Fruit fly (Drosophila melanogaster): ENCODE results near the gene CG3156.

CG3156 gene

dm6 chrX:457803-458202, 29.9 kb upstream of the CG3156 start (continued):
- TF ChIP-seq Jarid2 (GFP tag; optimal IDR thresholded peaks at IDR 0.05) = no peak
- TF ChIP-seq CG12071 (GFP tag; optimal IDR thresholded peaks at IDR 0.05) = no peak
- peak; percentile 68 for TF ChIP-seq CG17361 (GFP tag; IDR thresholded peaks at IDR 0.05)
- no peak for TF ChIP-seq bab2 (GFP tag; optimal IDR thresholded peaks at IDR 0.05)
- no peak for TF ChIP-seq Nf-YB (GFP tag; optimal IDR thresholded peaks at IDR 0.05)
- no peak for TF ChIP-seq CG12942 (GFP tag; optimal IDR thresholded peaks at IDR 0.05)
- no peak for TF ChIP-seq pros (GFP tag; optimal IDR thresholded peaks at IDR 0.05)
- TF ChIP-seq CG9932 (GFP tag; IDR thresholded peaks at IDR 0.05) = no peak
- TF ChIP-seq BEAF-32 (GFP tag; optimal IDR thresholded peaks at IDR 0.05) = no peak
- peak; percentile 35 for TF ChIP-seq fd96Cb (tag; optimal IDR thresholded peaks at IDR 0.05)
- no peak for TF ChIP-seq chinmo (GFP tag; IDR thresholded peaks at IDR 0.05; ENCODE audit: partially characterized antibody)
- no peak for TF ChIP-seq odd (GFP tag; optimal IDR thresholded peaks at IDR 0.05)
- TF ChIP-seq CG13123 (GFP tag; optimal IDR thresholded peaks at IDR 0.05) = no peak
- TF ChIP-seq Rx (GFP tag; IDR thresholded peaks at IDR 0.05) = no peak
- TF ChIP-seq ci (GFP tag; IDR thresholded peaks at IDR 0.05) = no peak
- no peak for TF ChIP-seq knrl (GFP tag; IDR thresholded peaks at IDR 0.05; ENCODE audit: partially characterized antibody)
- no peak for TF ChIP-seq Ptx1 (GFP tag; IDR thresholded peaks at IDR 0.05)
- TF ChIP-seq CG8290 (GFP tag; optimal IDR thresholded peaks at IDR 0.05) = no peak
- TF ChIP-seq CG8290 (tag; optimal IDR thresholded peaks at IDR 0.05) = no peak
- no peak for TF ChIP-seq CG4707 (GFP tag; optimal IDR thresholded peaks at IDR 0.05)
- no peak for TF ChIP-seq HLH4C (GFP tag; IDR thresholded peaks at IDR 0.05; ENCODE audit: partially characterized antibody)
- TF ChIP-seq CG8089 (GFP tag; optimal IDR thresholded peaks at IDR 0.05) = no peak
- no peak for TF ChIP-seq Blimp-1 (GFP tag; optimal IDR thresholded peaks at IDR 0.05)
- no peak for TF ChIP-seq wdn (GFP tag; IDR thresholded peaks at IDR 0.05)
- TF ChIP-seq phol (tag; optimal IDR thresholded peaks at IDR 0.05) = peak; percentile 63
- no peak for TF ChIP-seq Oaz (GFP tag; IDR thresholded peaks at IDR 0.05)
- no peak for TF ChIP-seq fd64A (GFP tag; optimal IDR thresholded peaks at IDR 0.05)
- TF ChIP-seq az2 (GFP tag; optimal IDR thresholded peaks at IDR 0.05) = no peak
- no peak for TF ChIP-seq CG12236 (GFP tag; optimal IDR thresholded peaks at IDR 0.05)
- TF ChIP-seq CG34376 (GFP tag; optimal IDR thresholded peaks at IDR 0.05) = no peak
- TF ChIP-seq salm (tag; optimal IDR thresholded peaks at IDR 0.05) = no peak
- TF ChIP-seq CG12299 (tag; optimal IDR thresholded peaks at IDR 0.05) = no peak
- TF ChIP-seq insv (GFP tag; optimal IDR thresholded peaks at IDR 0.05) = no peak
- TF ChIP-seq CG3995 (GFP tag; optimal IDR thresholded peaks at IDR 0.05) = no peak
- no peak for TF ChIP-seq CG18011 (GFP tag; optimal IDR thresholded peaks at IDR 0.05)
- TF ChIP-seq eve (GFP tag; optimal IDR thresholded peaks at IDR 0.05) = no peak
- no peak for TF ChIP-seq NK7.1 (GFP tag; optimal IDR thresholded peaks at IDR 0.05)
- no peak for TF ChIP-seq grn (GFP tag; optimal IDR thresholded peaks at IDR 0.05)
- TF ChIP-seq CG1603 (tag; optimal IDR thresholded peaks at IDR 0.05) = no peak
- no peak for TF ChIP-seq CG6791 (GFP tag; IDR thresholded peaks at IDR 0.05; ENCODE audit: partially characterized antibody)
- no peak for TF ChIP-seq D19B (GFP tag; optimal IDR thresholded peaks at IDR 0.05)
- TF ChIP-seq Med (GFP tag) = no peak
- no peak for TF ChIP-seq Optix (GFP tag; IDR thresholded peaks at IDR 0.05)
- peak; percentile 33 for TF ChIP-seq fd102C (GFP tag; optimal IDR thresholded peaks at IDR 0.05)
- no peak for TF ChIP-seq MESR4 (GFP tag; optimal IDR thresholded peaks at IDR 0.05)
- TF ChIP-seq CG2129 (GFP tag; IDR thresholded peaks at IDR 0.05; ENCODE audit: partially characterized antibody) = no peak
- TF ChIP-seq tin (GFP tag; optimal IDR thresholded peaks at IDR 0.05) = no peak
- no peak for TF ChIP-seq CG17568 (GFP tag; optimal IDR thresholded peaks at IDR 0.05)
- no peak for TF ChIP-seq Gsc (GFP tag; IDR thresholded peaks at IDR 0.05)
- TF ChIP-seq tap (tag; optimal IDR thresholded peaks at IDR 0.05) = no peak
- no peak for TF ChIP-seq z (GFP tag; IDR thresholded peaks at IDR 0.05)
- TF ChIP-seq CG30403 (GFP tag; optimal IDR thresholded peaks at IDR 0.05) = peak; percentile 15

Data from whole organism, embryonic.